Fruit fly (Drosophila melanogaster) whole organism, embryonic: ENCODE data around the gene upSET.

Experiments
- ATbp ChIP-seq: fragments of 200-800 bp; sonication (Bioruptor generic); optimal IDR thresholded peaks from 2 replicates; lab custom pipeline; 2017; ENCODE audit warnings: missing biosample characterization, mild to moderate bottlenecking, missing genetic modification characterization, missing genetic modification reagents
- Ada2b ChIP-seq: fragments of 200-800 bp; sonication (Bioruptor generic); IDR thresholded peaks from 2 replicates; pipeline ENCODE4 v1.3.6; 2022; ENCODE audit warnings: missing biosample characterization, missing genetic modification characterization
- Asciz ChIP-seq: fragments of 200-800 bp; sonication (Bioruptor generic); optimal IDR thresholded peaks from 2 replicates; lab custom pipeline; 2017; ENCODE audit warnings: missing biosample characterization, mild to moderate bottlenecking, missing genetic modification characterization, missing genetic modification reagents
- CG10147 ChIP-seq: fragments of 200-800 bp; sonication (Bioruptor generic); optimal IDR thresholded peaks from 2 replicates; lab custom pipeline; 2019; ENCODE audit warnings: missing biosample characterization, mild to moderate bottlenecking, missing genetic modification characterization, moderate library complexity
- CG10431 ChIP-seq: fragments of 200-800 bp; sonication (Bioruptor generic); optimal IDR thresholded peaks from 3 replicates; lab custom pipeline; 2018; ENCODE audit warnings: missing biosample characterization, mild to moderate bottlenecking, missing genetic modification characterization
- CG11560 ChIP-seq: fragments of 200-800 bp; sonication (Bioruptor generic); IDR thresholded peaks from 3 replicates; pipeline ENCODE4 v1.3.6; 2022; ENCODE audit warnings: missing biosample characterization, missing genetic modification characterization
- CG11696 ChIP-seq: fragments of 200-800 bp; sonication (Bioruptor generic); IDR thresholded peaks from 2 replicates; pipeline ENCODE4 v1.3.6; 2022; ENCODE audit warnings: missing biosample characterization, missing genetic modification characterization
- CG12659 ChIP-seq: fragments of 200-800 bp; sonication (Bioruptor generic); optimal IDR thresholded peaks from 3 replicates; lab custom pipeline; 2017; ENCODE audit warnings: mild to moderate bottlenecking, missing biosample characterization, missing genetic modification reagents, missing genetic modification characterization
- CG17385 ChIP-seq: fragments of 200-800 bp; sonication (Bioruptor generic); optimal IDR thresholded peaks from 3 replicates; lab custom pipeline; 2018; ENCODE audit warnings: missing biosample characterization, mild to moderate bottlenecking, missing genetic modification characterization
- CG2116 ChIP-seq: fragments of 200-800 bp; sonication (Bioruptor generic); optimal IDR thresholded peaks from 3 replicates; lab custom pipeline; 2018; ENCODE audit warnings: missing biosample characterization, mild to moderate bottlenecking, missing genetic modification characterization
- CG2712 ChIP-seq: fragments of 200-800 bp; optimal IDR thresholded peaks from 3 replicates; lab custom pipeline; 2019; ENCODE audit warnings: missing biosample characterization, mild to moderate bottlenecking, missing genetic modification characterization, moderate library complexity
- CG3065 ChIP-seq: fragments of 200-800 bp; sonication (Bioruptor generic); optimal IDR thresholded peaks from 2 replicates; lab custom pipeline; 2016; ENCODE audit warnings: missing biosample characterization, missing genetic modification characterization
- CG32532 ChIP-seq: fragments of 200-800 bp; sonication (Bioruptor generic); IDR thresholded peaks from 2 replicates; pipeline ENCODE4 v1.3.6; 2022; ENCODE audit warnings: missing biosample characterization, missing genetic modification characterization
- CG34224 ChIP-seq: fragments of 200-800 bp; sonication (Bioruptor generic); IDR thresholded peaks from 3 replicates; pipeline ENCODE4 v1.3.6; 2022; ENCODE audit warnings: missing biosample characterization, missing genetic modification characterization; ENCODE audit not compliant: partially characterized antibody
- CG3838 ChIP-seq: fragments of 200-800 bp; sonication (Bioruptor generic); optimal IDR thresholded peaks from 3 replicates; lab custom pipeline; 2016; ENCODE audit warnings: missing biosample characterization, missing genetic modification characterization
- CG8290 ChIP-seq, 3 experiments: fragments of 200-800 bp; sonication (Bioruptor generic); optimal IDR thresholded peaks; 2 replicates each; lab custom pipeline; 2016 to 2019; ENCODE audit warnings: missing biosample characterization in 3 of 3, missing genetic modification characterization in 3 of 3, mild to moderate bottlenecking in 2 of 3, moderate library complexity in 1 of 3
- CG8478 ChIP-seq: fragments of >200 bp; optimal IDR thresholded peaks from 2 replicates; lab custom pipeline; 2018
- CG8944 ChIP-seq: fragments of 200-800 bp; sonication (Bioruptor generic); optimal IDR thresholded peaks from 3 replicates; lab custom pipeline; 2016; ENCODE audit warnings: missing biosample characterization, missing genetic modification characterization
- CHES-1-like ChIP-seq: fragments of 200-800 bp; sonication (Bioruptor generic); optimal IDR thresholded peaks from 2 replicates; lab custom pipeline; 2016; ENCODE audit warnings: missing biosample characterization, missing genetic modification characterization
- CoRest ChIP-seq: fragments of 200-800 bp; sonication (Bioruptor generic); optimal IDR thresholded peaks from 3 replicates; lab custom pipeline; 2018; ENCODE audit warnings: missing biosample characterization, mild to moderate bottlenecking, missing genetic modification characterization, moderate library complexity
- E2f1 ChIP-seq: fragments of 200-800 bp; sonication (Bioruptor generic); IDR thresholded peaks from 2 replicates; pipeline ENCODE4 v1.3.6; 2022; ENCODE audit warnings: missing biosample characterization, missing genetic modification characterization
- Elba2 ChIP-seq: fragments of 200-800 bp; sonication (Bioruptor generic); optimal IDR thresholded peaks from 3 replicates; lab custom pipeline; 2016; ENCODE audit warnings: missing biosample characterization, missing genetic modification characterization
- HLH4C ChIP-seq: fragments of 200-800 bp; sonication (Bioruptor generic); IDR thresholded peaks from 3 replicates; pipeline ENCODE4 v1.3.6; 2022; ENCODE audit warnings: missing biosample characterization, missing genetic modification characterization; ENCODE audit not compliant: partially characterized antibody
- Hsf ChIP-seq: fragments of 200-800 bp; sonication (Bioruptor generic); optimal IDR thresholded peaks from 3 replicates; lab custom pipeline; 2016; ENCODE audit warnings: missing biosample characterization, missing genetic modification characterization
- Jarid2 ChIP-seq: fragments of 200-800 bp; sonication (Bioruptor generic); optimal IDR thresholded peaks from 3 replicates; lab custom pipeline; 2017; ENCODE audit warnings: mild to moderate bottlenecking, missing biosample characterization, missing genetic modification reagents, missing genetic modification characterization
- Kr ChIP-seq: fragments of 200-800 bp; sonication (Bioruptor generic); optimal IDR thresholded peaks from 2 replicates; lab custom pipeline; 2017; ENCODE audit warnings: missing biosample characterization, mild to moderate bottlenecking, missing genetic modification characterization
- Pdp1 ChIP-seq, 2 experiments: fragments of 200-800 bp; sonication (Bioruptor generic); optimal IDR thresholded peaks; 3 replicates each; lab custom pipeline; 2016; ENCODE audit warnings: missing biosample characterization in 2 of 2, missing genetic modification characterization in 2 of 2, mild to moderate bottlenecking in 1 of 2, moderate library complexity in 1 of 2
- Sin3A ChIP-seq: fragments of >200 bp; optimal IDR thresholded peaks from 2 replicates; lab custom pipeline; 2018
- Sry-δ ChIP-seq: fragments of 200-800 bp; sonication (Bioruptor generic); optimal IDR thresholded peaks from 2 replicates; lab custom pipeline; 2016; ENCODE audit warnings: missing biosample characterization, missing genetic modification characterization
- Trl ChIP-seq, 3 experiments: fragments of >200 bp in 2 of 3; fragments of 200-800 bp in 1 of 3; sonication (Bioruptor generic) in 1 of 3; optimal IDR thresholded peaks; 2 replicates in 1 of 3; 3 replicates in 2 of 3; lab custom pipeline; 2016 to 2017; ENCODE audit warnings: missing biosample characterization in 1 of 3, missing genetic modification characterization in 1 of 3
- amos ChIP-seq: fragments of 200-800 bp; sonication (Bioruptor generic); IDR thresholded peaks from 2 replicates; pipeline ENCODE4 v1.3.6; 2022; ENCODE audit warnings: missing biosample characterization, missing genetic modification characterization; ENCODE audit not compliant: partially characterized antibody
- cas ChIP-seq: fragments of 200-800 bp; sonication (Bioruptor generic); IDR thresholded peaks from 2 replicates; pipeline ENCODE4 v1.3.6; 2022; ENCODE audit warnings: missing biosample characterization, missing genetic modification characterization
- cg ChIP-seq: fragments of 200-800 bp; sonication (Bioruptor generic); optimal IDR thresholded peaks from 3 replicates; lab custom pipeline; 2019; ENCODE audit warnings: missing biosample characterization, mild to moderate bottlenecking, missing genetic modification characterization, moderate library complexity
- cwo ChIP-seq: fragments of 200-800 bp; sonication (Bioruptor generic); optimal IDR thresholded peaks from 3 replicates; lab custom pipeline; 2017; ENCODE audit warnings: missing biosample characterization, missing genetic modification characterization, mild to moderate bottlenecking, moderate library complexity, missing genetic modification reagents
- danr ChIP-seq: fragments of 200-800 bp; sonication (Bioruptor generic); IDR thresholded peaks from 2 replicates; pipeline ENCODE4 v1.3.6; 2022; ENCODE audit warnings: missing biosample characterization, missing genetic modification characterization
- gro ChIP-seq: fragments of 200-800 bp; sonication (Bioruptor generic); optimal IDR thresholded peaks from 2 replicates; lab custom pipeline; 2016; ENCODE audit warnings: missing biosample characterization, missing genetic modification characterization
- ind ChIP-seq: fragments of 200-800 bp; sonication (Bioruptor generic); optimal IDR thresholded peaks from 3 replicates; lab custom pipeline; 2016; ENCODE audit warnings: missing biosample characterization, missing genetic modification characterization
- nerfin-2 ChIP-seq: fragments of 200-800 bp; sonication (Bioruptor generic); IDR thresholded peaks from 2 replicates; pipeline ENCODE4 v1.3.6; 2022; ENCODE audit warnings: missing biosample characterization, missing genetic modification characterization; ENCODE audit not compliant: partially characterized antibody
- onecut ChIP-seq: fragments of 200-800 bp; sonication (Bioruptor generic); IDR thresholded peaks from 2 replicates; pipeline ENCODE4 v1.3.6; 2022; ENCODE audit warnings: missing biosample characterization, missing genetic modification characterization
- pita ChIP-seq: fragments of 200-800 bp; sonication (Bioruptor generic); optimal IDR thresholded peaks from 2 replicates; lab custom pipeline; 2017; ENCODE audit warnings: missing biosample characterization, mild to moderate bottlenecking, missing genetic modification characterization
- sens ChIP-seq: fragments of 200-800 bp; sonication (Bioruptor generic); peaks from one replicate; lab custom pipeline; 2016; ENCODE audit warnings: missing biosample characterization, missing genetic modification characterization
- shn ChIP-seq: fragments of 200-800 bp; sonication (Bioruptor generic); optimal IDR thresholded peaks from 3 replicates; lab custom pipeline; 2016; ENCODE audit warnings: missing biosample characterization, missing genetic modification characterization
- sim ChIP-seq: fragments of 200-800 bp; sonication (Bioruptor generic); IDR thresholded peaks from 2 replicates; pipeline ENCODE4 v1.3.6; 2022; ENCODE audit warnings: missing biosample characterization, missing genetic modification characterization
- ssp ChIP-seq: fragments of 200-800 bp; sonication (Bioruptor generic); IDR thresholded peaks from 2 replicates; pipeline ENCODE4 v1.3.6; 2022; ENCODE audit warnings: missing biosample characterization, missing genetic modification characterization
- tna ChIP-seq: fragments of 200-800 bp; sonication (Bioruptor generic); IDR thresholded peaks from 2 replicates; pipeline ENCODE4 v1.3.6; 2022; ENCODE audit warnings: missing biosample characterization, missing genetic modification characterization; ENCODE audit not compliant: partially characterized antibody
- ttk ChIP-seq: fragments of 200-800 bp; sonication (Bioruptor generic); IDR thresholded peaks from 2 replicates; pipeline ENCODE4 v2.1.2; 2022; ENCODE audit warnings: missing biosample characterization, missing genetic modification characterization
- tup ChIP-seq: fragments of 200-800 bp; sonication (Bioruptor generic); optimal IDR thresholded peaks from 2 replicates; lab custom pipeline; 2016; ENCODE audit warnings: missing biosample characterization, mild to moderate bottlenecking, missing genetic modification characterization, moderate library complexity
- vnd ChIP-seq: fragments of 200-800 bp; sonication (Bioruptor generic); IDR thresholded peaks from 3 replicates; pipeline ENCODE4 v1.3.6; 2022; ENCODE audit warnings: missing biosample characterization, missing genetic modification characterization; ENCODE audit not compliant: partially characterized antibody

upSET gene

DNA sequence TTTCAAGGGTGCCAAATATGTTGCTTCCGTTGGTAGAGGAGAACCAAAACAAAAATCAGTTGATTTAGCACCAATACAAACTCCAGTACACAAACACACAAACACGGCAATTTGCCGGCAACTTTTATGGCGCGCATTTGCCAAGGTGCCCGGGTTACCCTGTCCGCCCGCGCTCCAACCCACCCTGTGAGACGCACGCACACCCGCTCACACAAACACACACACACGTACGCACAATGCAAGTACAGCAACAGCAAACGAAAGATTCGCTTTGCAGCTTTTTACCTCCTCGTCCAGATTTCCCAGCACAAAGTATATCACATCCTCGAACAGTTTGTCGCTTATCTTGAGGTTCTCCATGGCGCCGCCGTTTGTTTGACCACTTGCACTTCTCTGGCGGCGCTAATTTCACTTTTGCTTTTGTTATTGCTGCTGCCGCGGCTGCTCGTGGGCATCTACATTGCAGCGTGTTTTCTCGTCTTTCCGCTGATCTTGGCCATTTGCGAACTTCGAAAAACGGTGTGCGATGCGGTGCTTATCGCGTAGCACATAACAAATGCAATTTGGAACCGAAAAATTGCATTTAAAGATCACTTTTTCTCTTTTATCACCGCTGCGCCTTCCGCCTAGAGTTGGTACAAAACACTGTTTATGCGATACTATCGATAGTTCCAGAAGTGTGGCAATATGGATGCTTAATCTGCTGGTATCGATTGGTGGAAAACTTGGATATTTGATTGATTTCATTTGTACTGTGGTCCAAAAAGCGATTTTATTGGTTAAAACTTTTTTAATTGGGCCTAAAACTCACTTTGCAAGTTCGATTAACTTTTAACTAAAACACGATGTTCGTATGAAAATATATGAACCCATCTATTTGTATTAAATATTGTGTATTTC, 26.8 kb downstream of the upSET start, which contains the start of gene Ptip (continued):
- TF ChIP-seq CG11560 (tag; lab: Robert Waterston, UW) = no peak
- TF ChIP-seq CG2116 = peak; percentile 91
- TF ChIP-seq CG17385 (GFP tag; lab: Kevin White, UChicago) = peak; percentile 65
- no peak for TF ChIP-seq CG10147 (GFP tag; lab: Kevin White, UChicago)
- TF ChIP-seq Elba2 = no peak
- peak; percentile 47 for TF ChIP-seq CoRest (tag; lab: Kevin White, UChicago)
- peak; percentile 77 for TF ChIP-seq onecut (GFP tag; lab: Robert Waterston, UW)
- peak; percentile 25; the same call in 1 of the 2 replicates for TF ChIP-seq CG11696 (GFP tag; lab: Robert Waterston, UW)
- peak; percentile 95 for TF ChIP-seq HLH4C (GFP tag; lab: Robert Waterston, UW)
- TF ChIP-seq shn (GFP tag; lab: Kevin White, UChicago) = peak; percentile 16
- TF ChIP-seq ttk (GFP tag; lab: Robert Waterston, UW) = no peak
- TF ChIP-seq sim = no peak
- TF ChIP-seq CG2712 (tag; lab: Kevin White, UChicago) = no peak
- peak in 1 of 2 experiments; percentile 2 for TF ChIP-seq Pdp1 (GFP tag; optimal IDR thresholded peaks at IDR 0.05; lab: Kevin White, UChicago)
- no peak for TF ChIP-seq tup (GFP tag; lab: Kevin White, UChicago)
- peak; percentile 65 for TF ChIP-seq pita
- peak; percentile 93 for TF ChIP-seq nerfin-2 (GFP tag; lab: Robert Waterston, UW)
- TF ChIP-seq CG8290 (GFP tag; optimal IDR thresholded peaks at IDR 0.05; lab: Kevin White, UChicago) = no peak
- TF ChIP-seq CG8290 (tag; optimal IDR thresholded peaks at IDR 0.05; lab: Kevin White, UChicago) = peak in 1 of 2 experiments; percentile 42
- no peak for TF ChIP-seq ssp
- peak; percentile 62 for TF ChIP-seq CHES-1-like
- no peak for TF ChIP-seq Kr (GFP tag; lab: Kevin White, UChicago)
- peak; percentile 89 for TF ChIP-seq tna (GFP tag; lab: Robert Waterston, UW)
- TF ChIP-seq CG10431 (GFP tag; lab: Kevin White, UChicago) = peak; percentile 71
- peak; percentile 97 for TF ChIP-seq cg (GFP tag; lab: Kevin White, UChicago)
- 0 out of 2 replicates have a peak, but pooled peaks have one; percentile 19 for TF ChIP-seq Ada2b (GFP tag; lab: Robert Waterston, UW)
- TF ChIP-seq Sry-δ (GFP tag; lab: Kevin White, UChicago) = peak; percentile 99
- TF ChIP-seq E2f1 = peak; percentile 98
- TF ChIP-seq ind (GFP tag; lab: Kevin White, UChicago) = no peak
- no peak for TF ChIP-seq CG8944 (GFP tag; lab: Kevin White, UChicago)
- TF ChIP-seq danr (GFP tag; lab: Robert Waterston, UW) = no peak
- no peak for TF ChIP-seq CG3838
- TF ChIP-seq CG8478 (lab: Kevin White, UChicago) = peak; percentile 71
- peak; percentile 99 for TF ChIP-seq amos (GFP tag; lab: Robert Waterston, UW)
- TF ChIP-seq ATbp = no peak
- TF ChIP-seq CG12659 = peak; percentile 52
- peak; percentile 91 for TF ChIP-seq CG34224 (GFP tag; lab: Robert Waterston, UW)
- TF ChIP-seq CG32532 (GFP tag; lab: Robert Waterston, UW) = peak; percentile 73; the same call in 1 of the 2 replicates
- no peak for TF ChIP-seq cas (GFP tag; lab: Robert Waterston, UW)
- TF ChIP-seq Trl (optimal IDR thresholded peaks at IDR 0.05; lab: Kevin White, UChicago) = no peak
- no peak for TF ChIP-seq Trl (GFP tag; optimal IDR thresholded peaks at IDR 0.05; lab: Kevin White, UChicago)
- peak; percentile 14 for TF ChIP-seq Hsf
- TF ChIP-seq Asciz (GFP tag; lab: Kevin White, UChicago) = no peak
- peak; percentile 86 for TF ChIP-seq Sin3A
- TF ChIP-seq CG3065 (GFP tag; lab: Kevin White, UChicago) = no peak
- TF ChIP-seq vnd (GFP tag; lab: Robert Waterston, UW) = peak; percentile 96
- no peak for TF ChIP-seq Jarid2
- TF ChIP-seq cwo (GFP tag; lab: Kevin White, UChicago) = no peak
- TF ChIP-seq gro (GFP tag; lab: Kevin White, UChicago) = peak; percentile 55
- TF ChIP-seq sens (GFP tag; lab: Kevin White, UChicago) = peak; percentile 49
